Fruit fly (Drosophila melanogaster): Measurements from ENCODE around the gene Uro.

DNA sequence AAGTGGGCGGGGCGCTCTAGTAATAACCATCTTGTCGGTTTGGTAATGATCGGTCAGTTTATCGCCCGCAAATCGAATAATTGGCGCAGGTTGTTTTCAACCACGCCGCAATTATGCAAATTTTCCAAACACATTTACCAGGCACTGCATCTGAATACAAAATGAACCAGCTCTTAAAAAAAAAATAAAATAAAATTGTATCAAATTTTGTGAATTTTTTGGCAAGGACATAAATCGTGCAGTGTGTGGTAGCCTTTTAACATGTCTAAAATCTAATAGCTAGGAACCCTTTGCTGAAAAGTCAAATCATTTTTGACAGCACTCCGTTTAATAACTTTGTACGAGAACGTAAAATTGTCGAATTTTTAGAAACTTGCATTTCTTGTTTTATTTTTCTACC, 32.9 kb upstream of the Uro start, which contains the start of gene ATPsynGL:
- TF ChIP-seq Mnt (GFP tag; optimal IDR thresholded peaks at IDR 0.05) (no peak), cnc (optimal IDR thresholded peaks at IDR 0.05) (no peak), Clk (GFP tag; optimal IDR thresholded peaks at IDR 0.05) (no peak), pad (GFP tag; optimal IDR thresholded peaks at IDR 0.05) (no peak), CG1620 (GFP tag; optimal IDR thresholded peaks at IDR 0.05) (no peak), CG14711 (tag; optimal IDR thresholded peaks at IDR 0.05) (no peak), tj (GFP tag; optimal IDR thresholded peaks at IDR 0.05) (no peak), kay (GFP tag; ENCODE audit: borderline replicate concordance) (no peak), bab1 (GFP tag; optimal IDR thresholded peaks at IDR 0.05) (no peak), toe (GFP tag; optimal IDR thresholded peaks at IDR 0.05) (no peak), CG7045 (GFP tag; optimal IDR thresholded peaks at IDR 0.05) (no peak)

All from whole organism, adult.